Fruit fly (Drosophila melanogaster) whole organism, embryonic: ENCODE data around the gene isoQC.

ENCODE experiments used
- Abd-B ChIP-seq: fragments of 200-800 bp; sonication (Bioruptor generic); optimal IDR thresholded peaks from 2 replicates; lab custom pipeline; 2018; ENCODE audit warnings: missing biosample characterization, mild to moderate bottlenecking, missing genetic modification characterization, moderate library complexity
- Adf1 ChIP-seq: fragments of 200-800 bp; sonication (Bioruptor generic); IDR thresholded peaks from 2 replicates; pipeline ENCODE4 v1.3.6; 2022; ENCODE audit warnings: missing biosample characterization, missing genetic modification characterization
- Aef1 ChIP-seq: fragments of 200-800 bp; sonication (Bioruptor generic); IDR thresholded peaks from 3 replicates; pipeline ENCODE4 v1.3.6; 2022; ENCODE audit warnings: missing biosample characterization, missing genetic modification characterization
- Blimp-1 ChIP-seq: fragments of 200-800 bp; sonication (Bioruptor generic); optimal IDR thresholded peaks from 3 replicates; lab custom pipeline; 2018; ENCODE audit warnings: missing biosample characterization, missing genetic modification characterization, mild to moderate bottlenecking, moderate library complexity, missing genetic modification reagents
- CG10267 ChIP-seq: fragments of 200-800 bp; sonication (Bioruptor generic); optimal IDR thresholded peaks from 2 replicates; lab custom pipeline; 2018; ENCODE audit warnings: missing biosample characterization, mild to moderate bottlenecking, missing genetic modification characterization, moderate library complexity
- CG10431 ChIP-seq: fragments of 200-800 bp; sonication (Bioruptor generic); optimal IDR thresholded peaks from 3 replicates; lab custom pipeline; 2018; ENCODE audit warnings: missing biosample characterization, mild to moderate bottlenecking, missing genetic modification characterization
- CG11093 ChIP-seq: fragments of 200-800 bp; sonication (Bioruptor generic); IDR thresholded peaks from 3 replicates; pipeline ENCODE4 v1.3.6; 2022; ENCODE audit warnings: missing biosample characterization, missing genetic modification characterization
- CG12299 ChIP-seq: fragments of 200-800 bp; sonication (Bioruptor generic); optimal IDR thresholded peaks from 2 replicates; lab custom pipeline; 2018; ENCODE audit warnings: missing biosample characterization, mild to moderate bottlenecking, missing genetic modification characterization
- CG16815 ChIP-seq: fragments of 200-800 bp; sonication (Bioruptor generic); optimal IDR thresholded peaks from 3 replicates; lab custom pipeline; 2017; ENCODE audit warnings: missing biosample characterization, mild to moderate bottlenecking, missing genetic modification characterization
- CG17359 ChIP-seq: fragments of 200-800 bp; sonication (Bioruptor generic); optimal IDR thresholded peaks from 3 replicates; lab custom pipeline; 2018; ENCODE audit warnings: missing biosample characterization, mild to moderate bottlenecking, missing genetic modification characterization, moderate library complexity
- CG18476 ChIP-seq: fragments of 200-800 bp; sonication (Bioruptor generic); optimal IDR thresholded peaks from 2 replicates; lab custom pipeline; 2016; ENCODE audit warnings: missing biosample characterization, mild to moderate bottlenecking, missing genetic modification characterization
- CG18764 ChIP-seq: fragments of 200-800 bp; sonication (Bioruptor generic); optimal IDR thresholded peaks from 3 replicates; lab custom pipeline; 2016; ENCODE audit warnings: missing biosample characterization, missing genetic modification characterization
- CG3407 ChIP-seq: fragments of 200-800 bp; sonication (Bioruptor generic); optimal IDR thresholded peaks from 2 replicates; lab custom pipeline; 2018; ENCODE audit warnings: missing biosample characterization, mild to moderate bottlenecking, missing genetic modification characterization
- CG43689 ChIP-seq: fragments of 200-800 bp; sonication (Bioruptor generic); IDR thresholded peaks from 2 replicates; pipeline ENCODE4 v1.3.6; 2022; ENCODE audit warnings: missing biosample characterization, missing genetic modification characterization
- CG4404 ChIP-seq: fragments of 200-800 bp; sonication (Bioruptor generic); IDR thresholded peaks from 2 replicates; pipeline ENCODE4 v1.3.6; 2022; ENCODE audit warnings: missing biosample characterization, missing genetic modification characterization
- CG4854 ChIP-seq: fragments of 200-800 bp; sonication (Bioruptor generic); optimal IDR thresholded peaks from 2 replicates; lab custom pipeline; 2016; ENCODE audit warnings: missing biosample characterization, missing genetic modification characterization, inconsistent platforms
- CG6683 ChIP-seq: fragments of 200-800 bp; sonication (Bioruptor generic); optimal IDR thresholded peaks from 2 replicates; lab custom pipeline; 2017; ENCODE audit warnings: missing biosample characterization, mild to moderate bottlenecking, missing genetic modification characterization, missing genetic modification reagents
- CG7271 ChIP-seq: fragments of 200-800 bp; sonication (Bioruptor generic); optimal IDR thresholded peaks from 2 replicates; lab custom pipeline; 2018; ENCODE audit warnings: missing biosample characterization, mild to moderate bottlenecking, missing genetic modification characterization, moderate library complexity
- CG7963 ChIP-seq: fragments of 200-800 bp; sonication (Bioruptor generic); IDR thresholded peaks from 3 replicates; pipeline ENCODE4 v1.3.6; 2022; ENCODE audit warnings: missing biosample characterization, missing genetic modification characterization; ENCODE audit not compliant: partially characterized antibody
- CG8924 ChIP-seq: fragments of 200-800 bp; optimal IDR thresholded peaks from 3 replicates; lab custom pipeline; 2019; ENCODE audit warnings: missing biosample characterization, mild to moderate bottlenecking, missing genetic modification characterization, moderate library complexity
- CkIIα-i1 ChIP-seq: fragments of 200-800 bp; sonication (Bioruptor generic); IDR thresholded peaks from 2 replicates; pipeline ENCODE4 v1.3.6; 2022; ENCODE audit warnings: missing biosample characterization, missing genetic modification characterization
- CoRest ChIP-seq: fragments of 200-800 bp; sonication (Bioruptor generic); optimal IDR thresholded peaks from 3 replicates; lab custom pipeline; 2018; ENCODE audit warnings: missing biosample characterization, mild to moderate bottlenecking, missing genetic modification characterization, moderate library complexity
- CrebB ChIP-seq: fragments of 200-800 bp; sonication (Bioruptor generic); optimal IDR thresholded peaks from 3 replicates; lab custom pipeline; 2018; ENCODE audit warnings: missing biosample characterization, mild to moderate bottlenecking, missing genetic modification characterization
- HLHmδ ChIP-seq: fragments of 200-800 bp; sonication (Bioruptor generic); optimal IDR thresholded peaks from 2 replicates; lab custom pipeline; 2018; ENCODE audit warnings: missing biosample characterization, mild to moderate bottlenecking, missing genetic modification characterization, moderate library complexity
- Max ChIP-seq: fragments of 200-800 bp; sonication (Bioruptor generic); optimal IDR thresholded peaks from 2 replicates; lab custom pipeline; 2016; ENCODE audit warnings: missing biosample characterization, mild to moderate bottlenecking, missing genetic modification characterization
- NFAT ChIP-seq: fragments of 200-800 bp; sonication (Bioruptor generic); IDR thresholded peaks from 2 replicates; pipeline ENCODE4 v1.3.6; 2022; ENCODE audit warnings: missing biosample characterization, missing genetic modification characterization
- Poxn ChIP-seq: fragments of 200-800 bp; sonication (Bioruptor generic); IDR thresholded peaks from 2 replicates; pipeline ENCODE4 v1.3.6; 2022; ENCODE audit warnings: missing biosample characterization, missing genetic modification characterization
- az2 ChIP-seq: fragments of 200-800 bp; sonication (Bioruptor generic); optimal IDR thresholded peaks from 3 replicates; lab custom pipeline; 2016; ENCODE audit warnings: missing biosample characterization, missing genetic modification characterization
- cg ChIP-seq: fragments of 200-800 bp; sonication (Bioruptor generic); optimal IDR thresholded peaks from 3 replicates; lab custom pipeline; 2019; ENCODE audit warnings: missing biosample characterization, mild to moderate bottlenecking, missing genetic modification characterization, moderate library complexity
- dpn ChIP-seq, 2 experiments: fragments of 200-800 bp; sonication (Bioruptor generic); optimal IDR thresholded peaks; 3 replicates each; lab custom pipeline; 2016; ENCODE audit warnings: missing biosample characterization in 2 of 2, missing genetic modification characterization in 2 of 2
- gro ChIP-seq: fragments of 200-800 bp; sonication (Bioruptor generic); optimal IDR thresholded peaks from 2 replicates; lab custom pipeline; 2016; ENCODE audit warnings: missing biosample characterization, missing genetic modification characterization
- gsb ChIP-seq: fragments of 200-800 bp; sonication (Bioruptor generic); IDR thresholded peaks from 2 replicates; pipeline ENCODE4 v1.3.6; 2022; ENCODE audit warnings: missing biosample characterization, missing genetic modification characterization
- hb ChIP-seq: fragments of 200-800 bp; sonication (Bioruptor generic); IDR thresholded peaks from 3 replicates; pipeline ENCODE4 v1.3.6; 2022; ENCODE audit warnings: missing biosample characterization, missing genetic modification characterization; ENCODE audit not compliant: partially characterized antibody
- hth ChIP-seq: fragments of >200 bp; optimal IDR thresholded peaks from 2 replicates; lab custom pipeline; 2017; ENCODE audit warnings: inconsistent platforms
- insv ChIP-seq, 2 experiments: fragments of 200-800 bp; sonication (Bioruptor generic); optimal IDR thresholded peaks; 3 replicates each; lab custom pipeline; 2016 to 2018; ENCODE audit warnings: missing biosample characterization in 2 of 2, missing genetic modification characterization in 2 of 2
- lilli ChIP-seq: fragments of 200-800 bp; sonication (Bioruptor generic); optimal IDR thresholded peaks from 3 replicates; lab custom pipeline; 2016; ENCODE audit warnings: missing biosample characterization, missing genetic modification characterization
- mld ChIP-seq: fragments of 200-800 bp; sonication (Bioruptor generic); IDR thresholded peaks from 3 replicates; pipeline ENCODE4 v1.3.6; 2022; ENCODE audit warnings: missing biosample characterization, missing genetic modification characterization; ENCODE audit not compliant: partially characterized antibody
- peb ChIP-seq: fragments of 200-800 bp; sonication (Bioruptor generic); IDR thresholded peaks from 2 replicates; pipeline ENCODE4 v1.3.6; 2022; ENCODE audit warnings: missing biosample characterization, missing genetic modification characterization
- pita ChIP-seq: fragments of 200-800 bp; sonication (Bioruptor generic); optimal IDR thresholded peaks from 2 replicates; lab custom pipeline; 2017; ENCODE audit warnings: missing biosample characterization, mild to moderate bottlenecking, missing genetic modification characterization
- repo ChIP-seq: fragments of 200-800 bp; sonication (Bioruptor generic); optimal IDR thresholded peaks from 2 replicates; lab custom pipeline; 2016; ENCODE audit warnings: missing biosample characterization, missing genetic modification characterization
- rib ChIP-seq: fragments of 200-800 bp; sonication (Bioruptor generic); IDR thresholded peaks from 2 replicates; pipeline ENCODE4 v1.3.6; 2022; ENCODE audit warnings: missing biosample characterization, missing genetic modification characterization
- so ChIP-seq: fragments of 200-800 bp; sonication (Bioruptor generic); IDR thresholded peaks from 3 replicates; pipeline ENCODE4 v1.3.6; 2022; ENCODE audit warnings: missing biosample characterization, missing genetic modification characterization
- ssp ChIP-seq: fragments of 200-800 bp; sonication (Bioruptor generic); IDR thresholded peaks from 2 replicates; pipeline ENCODE4 v1.3.6; 2022; ENCODE audit warnings: missing biosample characterization, missing genetic modification characterization
- tup ChIP-seq: fragments of 200-800 bp; sonication (Bioruptor generic); optimal IDR thresholded peaks from 2 replicates; lab custom pipeline; 2016; ENCODE audit warnings: missing biosample characterization, mild to moderate bottlenecking, missing genetic modification characterization, moderate library complexity
- twi ChIP-seq: fragments of 200-800 bp; optimal IDR thresholded peaks from 2 replicates; lab custom pipeline; 2019; ENCODE audit warnings: missing biosample characterization, mild to moderate bottlenecking, missing genetic modification characterization, moderate library complexity
- tx ChIP-seq: fragments of 200-800 bp; sonication (Bioruptor generic); optimal IDR thresholded peaks from 2 replicates; lab custom pipeline; 2016; ENCODE audit warnings: missing biosample characterization, missing genetic modification characterization
- zen2 ChIP-seq: fragments of 200-800 bp; sonication (Bioruptor generic); IDR thresholded peaks from 3 replicates; pipeline ENCODE4 v1.3.6; 2022; ENCODE audit warnings: missing biosample characterization, missing genetic modification characterization; ENCODE audit not compliant: partially characterized antibody
- zfh1 ChIP-seq: fragments of 200-800 bp; sonication (Bioruptor generic); IDR thresholded peaks from 3 replicates; pipeline ENCODE4 v1.3.6; 2022; ENCODE audit warnings: missing biosample characterization, missing genetic modification characterization

Gene isoQC

DNA sequence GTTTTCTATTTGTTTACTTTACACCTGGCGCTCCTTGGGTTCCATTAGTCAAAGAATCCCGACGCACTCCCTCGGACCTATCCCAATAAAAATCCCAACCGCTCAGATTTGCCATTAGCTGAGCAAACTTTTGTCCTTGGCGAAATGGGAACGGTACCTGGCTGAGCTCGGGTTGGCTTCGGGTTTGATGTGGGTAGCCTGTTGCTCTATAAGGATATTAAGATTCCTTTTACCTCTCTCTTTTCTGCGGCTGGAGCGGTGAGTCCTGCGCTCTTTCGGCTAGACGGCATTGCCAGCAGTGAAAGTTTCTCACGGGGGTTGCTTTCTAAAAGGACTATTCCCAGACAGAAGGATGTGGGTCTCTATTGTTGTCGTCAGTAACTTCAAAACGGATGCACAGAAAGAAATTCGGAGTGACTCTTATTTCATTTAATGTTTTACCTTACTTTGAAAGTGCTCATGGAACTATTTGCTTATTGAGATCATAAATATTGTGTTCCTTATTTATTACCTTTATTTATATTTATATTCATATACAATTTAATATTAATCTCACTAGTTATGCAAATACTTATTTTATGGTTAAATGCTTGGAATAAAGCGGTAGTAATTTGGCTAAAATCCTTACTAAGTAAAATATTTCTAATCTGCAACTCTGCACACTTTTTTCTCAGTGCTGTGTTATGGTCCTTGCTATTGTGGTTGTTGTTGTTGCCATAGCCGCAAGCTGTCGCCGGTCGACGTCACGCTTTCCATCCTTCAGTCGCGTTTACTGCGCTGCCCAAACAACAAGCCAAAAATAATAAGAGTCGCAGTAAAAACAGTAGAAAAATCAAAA lies 32.4 kb upstream of the isoQC start, which contains the start of gene CG5910 (continued):
- TF ChIP-seq hth, result no peak
- TF ChIP-seq CG8924, result peak; percentile 95
- TF ChIP-seq CG12299, result peak; percentile 87
- TF ChIP-seq CG11093 (GFP tag; lab: Robert Waterston, UW), result peak; percentile 64; the same call in 1 of the 3 replicates
- peak; percentile 95 for TF ChIP-seq CoRest (tag; lab: Kevin White, UChicago)
- TF ChIP-seq CG17359 (tag; lab: Kevin White, UChicago), result peak; percentile 88
- no peak for TF ChIP-seq hb (GFP tag; lab: Robert Waterston, UW)
- TF ChIP-seq CG7963, result no peak
- TF ChIP-seq CkIIα-i1 (GFP tag; lab: Robert Waterston, UW), result no peak
- peak; percentile 14 for TF ChIP-seq tx (GFP tag; lab: Kevin White, UChicago)
- no peak for TF ChIP-seq HLHmδ (GFP tag; lab: Kevin White, UChicago)
- peak; percentile 50; the same call in 1 of the 2 replicates for TF ChIP-seq peb (GFP tag; lab: Robert Waterston, UW)
- peak; percentile 63 for TF ChIP-seq lilli
- peak; percentile 78 for TF ChIP-seq CG3407 (GFP tag; lab: Kevin White, UChicago)
- TF ChIP-seq insv (GFP tag; optimal IDR thresholded peaks at IDR 0.05; lab: Kevin White, UChicago), result peak in 1 of 2 experiments; percentile 63
- peak; percentile 46 to 85 for TF ChIP-seq dpn (GFP tag; optimal IDR thresholded peaks at IDR 0.05; lab: Kevin White, UChicago)
- TF ChIP-seq ssp (GFP tag; lab: Robert Waterston, UW), result peak; percentile 72
- no peak for TF ChIP-seq repo (GFP tag; lab: Kevin White, UChicago)
- no peak for TF ChIP-seq Blimp-1 (GFP tag; lab: Kevin White, UChicago)
- TF ChIP-seq rib (GFP tag; lab: Robert Waterston, UW), result peak; percentile 60
- no peak for TF ChIP-seq NFAT (GFP tag; lab: Robert Waterston, UW)
- no peak for TF ChIP-seq gro
- TF ChIP-seq Max (GFP tag; lab: Kevin White, UChicago), result peak; percentile 77
- TF ChIP-seq CG4854 (GFP tag; lab: Kevin White, UChicago), result no peak
- no peak; the same call in none of the 2 replicates for TF ChIP-seq CG4404 (GFP tag; lab: Robert Waterston, UW)
- TF ChIP-seq CG6683 (GFP tag; lab: Kevin White, UChicago), result peak; percentile 87
- peak; percentile 70 for TF ChIP-seq zfh1 (GFP tag; lab: Robert Waterston, UW)
- peak; percentile 89 for TF ChIP-seq Abd-B (GFP tag; lab: Kevin White, UChicago)
- no peak for TF ChIP-seq pita (GFP tag; lab: Kevin White, UChicago)
- TF ChIP-seq CG10431, result peak; percentile 67
- peak; percentile 66 for TF ChIP-seq CG18476
- TF ChIP-seq Adf1 (GFP tag; lab: Robert Waterston, UW), result 0 out of 2 replicates have a peak, but pooled peaks have one; percentile 44
- peak; percentile 76 for TF ChIP-seq so (GFP tag; lab: Robert Waterston, UW)
- TF ChIP-seq twi (tag; lab: Kevin White, UChicago), result peak; percentile 80
- peak; percentile 81 for TF ChIP-seq CrebB (tag; lab: Kevin White, UChicago)
- TF ChIP-seq CG16815, result peak; percentile 81
- peak; percentile 82 for TF ChIP-seq az2 (GFP tag; lab: Kevin White, UChicago)
- TF ChIP-seq CG7271 (tag; lab: Kevin White, UChicago), result peak; percentile 57
- TF ChIP-seq Aef1 (GFP tag; lab: Robert Waterston, UW), result peak; percentile 74
- TF ChIP-seq Poxn (GFP tag; lab: Robert Waterston, UW), result 0 out of 2 replicates have a peak, but pooled peaks have one; percentile 18
- TF ChIP-seq CG43689 (GFP tag; lab: Robert Waterston, UW), result peak; percentile 56; the same call in 1 of the 2 replicates
- peak; percentile 16 for TF ChIP-seq tup (GFP tag; lab: Kevin White, UChicago)
- TF ChIP-seq gsb (GFP tag; lab: Robert Waterston, UW), result peak; percentile 52; the same call in 1 of the 2 replicates
- no peak for TF ChIP-seq mld (GFP tag; lab: Robert Waterston, UW)
- TF ChIP-seq zen2, result no peak
- TF ChIP-seq cg, result no peak
- TF ChIP-seq CG18764 (GFP tag; lab: Kevin White, UChicago), result peak; percentile 63
- peak; percentile 89 for TF ChIP-seq CG10267 (tag; lab: Kevin White, UChicago)
